Fruit fly (Drosophila melanogaster) whole organism, embryonic: ENCODE data around the gene cpx.

Source experiments
- Ada2b ChIP-seq: fragments of 200-800 bp; sonication (Bioruptor generic); IDR thresholded peaks from 2 replicates; pipeline ENCODE4 v1.3.6; 2022; ENCODE audit warnings: missing biosample characterization, missing genetic modification characterization
- Adf1 ChIP-seq: fragments of 200-800 bp; sonication (Bioruptor generic); IDR thresholded peaks from 2 replicates; pipeline ENCODE4 v1.3.6; 2022; ENCODE audit warnings: missing biosample characterization, missing genetic modification characterization
- CG10267 ChIP-seq: fragments of 200-800 bp; sonication (Bioruptor generic); optimal IDR thresholded peaks from 2 replicates; lab custom pipeline; 2018; ENCODE audit warnings: missing biosample characterization, mild to moderate bottlenecking, missing genetic modification characterization, moderate library complexity
- CG10274 ChIP-seq: fragments of 200-800 bp; sonication (Bioruptor generic); optimal IDR thresholded peaks from 3 replicates; lab custom pipeline; 2017; ENCODE audit warnings: missing biosample characterization, mild to moderate bottlenecking, missing genetic modification characterization
- CG11695 ChIP-seq: fragments of 200-800 bp; sonication (Bioruptor generic); IDR thresholded peaks from 3 replicates; pipeline ENCODE4 v1.3.6; 2022; ENCODE audit warnings: missing biosample characterization, missing genetic modification characterization
- CG11696 ChIP-seq: fragments of 200-800 bp; sonication (Bioruptor generic); IDR thresholded peaks from 2 replicates; pipeline ENCODE4 v1.3.6; 2022; ENCODE audit warnings: missing biosample characterization, missing genetic modification characterization
- CG12219 ChIP-seq: fragments of 200-800 bp; sonication (Bioruptor generic); optimal IDR thresholded peaks from 3 replicates; lab custom pipeline; 2018; ENCODE audit warnings: missing biosample characterization, mild to moderate bottlenecking, missing genetic modification characterization
- CG17361 ChIP-seq: fragments of 200-800 bp; sonication (Bioruptor generic); IDR thresholded peaks from 3 replicates; pipeline ENCODE4 v1.3.6; 2022; ENCODE audit warnings: missing biosample characterization, missing genetic modification characterization
- CG17912 ChIP-seq: fragments of 200-800 bp; sonication (Bioruptor generic); optimal IDR thresholded peaks from 2 replicates; lab custom pipeline; 2018; ENCODE audit warnings: missing biosample characterization, mild to moderate bottlenecking, missing genetic modification characterization
- CG30403 ChIP-seq: fragments of 200-800 bp; sonication (Bioruptor generic); optimal IDR thresholded peaks from 3 replicates; lab custom pipeline; 2016; ENCODE audit warnings: missing biosample characterization, missing genetic modification characterization
- CG3065 ChIP-seq: fragments of 200-800 bp; sonication (Bioruptor generic); optimal IDR thresholded peaks from 2 replicates; lab custom pipeline; 2016; ENCODE audit warnings: missing biosample characterization, missing genetic modification characterization
- CG32532 ChIP-seq: fragments of 200-800 bp; sonication (Bioruptor generic); IDR thresholded peaks from 2 replicates; pipeline ENCODE4 v1.3.6; 2022; ENCODE audit warnings: missing biosample characterization, missing genetic modification characterization
- CG32767 ChIP-seq: fragments of 200-800 bp; sonication (Bioruptor generic); IDR thresholded peaks from 2 replicates; pipeline ENCODE4 v1.3.6; 2022; ENCODE audit warnings: missing biosample characterization, missing genetic modification characterization
- CG33213 ChIP-seq: fragments of 200-800 bp; sonication (Bioruptor generic); optimal IDR thresholded peaks from 3 replicates; lab custom pipeline; 2016; ENCODE audit warnings: missing biosample characterization, missing genetic modification characterization
- CG33557 ChIP-seq: fragments of 200-800 bp; sonication (Bioruptor generic); optimal IDR thresholded peaks from 2 replicates; lab custom pipeline; 2019; ENCODE audit warnings: missing biosample characterization, mild to moderate bottlenecking, missing genetic modification characterization, moderate library complexity
- CG9437 ChIP-seq: fragments of 200-800 bp; sonication (Bioruptor generic); optimal IDR thresholded peaks from 2 replicates; lab custom pipeline; 2018; ENCODE audit warnings: missing biosample characterization, mild to moderate bottlenecking, missing genetic modification characterization
- CG9876 ChIP-seq: fragments of 200-800 bp; sonication (Bioruptor generic); optimal IDR thresholded peaks from 2 replicates; lab custom pipeline; 2016; ENCODE audit warnings: missing biosample characterization, missing genetic modification characterization
- CrebB ChIP-seq: fragments of 200-800 bp; sonication (Bioruptor generic); optimal IDR thresholded peaks from 3 replicates; lab custom pipeline; 2018; ENCODE audit warnings: missing biosample characterization, mild to moderate bottlenecking, missing genetic modification characterization
- Deaf1 ChIP-seq: fragments of 200-800 bp; optimal IDR thresholded peaks from 3 replicates; lab custom pipeline; 2019; ENCODE audit warnings: missing biosample characterization, mild to moderate bottlenecking, missing genetic modification characterization, moderate library complexity
- Dek ChIP-seq: fragments of 200-800 bp; sonication (Bioruptor generic); optimal IDR thresholded peaks from 3 replicates; lab custom pipeline; 2019; ENCODE audit warnings: missing biosample characterization, mild to moderate bottlenecking, missing genetic modification characterization, moderate library complexity
- Dip2 ChIP-seq: fragments of 200-800 bp; sonication (Bioruptor generic); IDR thresholded peaks from 2 replicates; pipeline ENCODE4 v1.3.6; 2022; ENCODE audit warnings: missing biosample characterization, missing genetic modification characterization
- Dll ChIP-seq: fragments of 200-800 bp; sonication (Bioruptor generic); IDR thresholded peaks from 4 replicates; pipeline ENCODE4 v1.3.6; 2022; ENCODE audit warnings: missing biosample characterization, missing genetic modification characterization; ENCODE audit not compliant: partially characterized antibody
- Doc2 ChIP-seq: fragments of 200-800 bp; sonication (Bioruptor generic); IDR thresholded peaks from 2 replicates; pipeline ENCODE4 v1.3.6; 2022; ENCODE audit warnings: missing biosample characterization, missing genetic modification characterization
- Drgx ChIP-seq: fragments of 200-800 bp; sonication (Bioruptor generic); IDR thresholded peaks from 2 replicates; pipeline ENCODE4 v1.3.6; 2022; ENCODE audit warnings: missing biosample characterization, missing genetic modification characterization
- Fer1 ChIP-seq: fragments of 200-800 bp; sonication (Bioruptor generic); optimal IDR thresholded peaks from 2 replicates; lab custom pipeline; 2017; ENCODE audit warnings: missing biosample characterization, mild to moderate bottlenecking, missing genetic modification characterization
- GATAe ChIP-seq: fragments of 200-800 bp; sonication (Bioruptor generic); conservative IDR thresholded peaks from 2 replicates; pipeline ENCODE4 v1.3.6; 2022; ENCODE audit warnings: missing biosample characterization, missing genetic modification characterization
- Hr51 ChIP-seq, 2 experiments: fragments of 200-800 bp; sonication (Bioruptor generic); optimal IDR thresholded peaks; 2 replicates in 1 of 2; 3 replicates in 1 of 2; lab custom pipeline; 2016 to 2018; ENCODE audit warnings: missing biosample characterization in 2 of 2, missing genetic modification characterization in 2 of 2, mild to moderate bottlenecking in 1 of 2, moderate library complexity in 1 of 2
- Med ChIP-seq: fragments of 200-800 bp; sonication (Bioruptor generic); peaks from one replicate; lab custom pipeline; 2016; ENCODE audit warnings: missing biosample characterization, missing genetic modification characterization, mild to moderate bottlenecking, inconsistent platforms, moderate library complexity
- Mrtf ChIP-seq: fragments of 200-800 bp; sonication (Bioruptor generic); IDR thresholded peaks from 3 replicates; pipeline ENCODE4 v1.3.6; 2022; ENCODE audit warnings: missing biosample characterization, missing genetic modification characterization
- Sin3A ChIP-seq: fragments of >200 bp; optimal IDR thresholded peaks from 2 replicates; lab custom pipeline; 2018
- Trl ChIP-seq, 3 experiments: fragments of >200 bp in 2 of 3; fragments of 200-800 bp in 1 of 3; sonication (Bioruptor generic) in 1 of 3; optimal IDR thresholded peaks; 2 replicates in 1 of 3; 3 replicates in 2 of 3; lab custom pipeline; 2016 to 2017; ENCODE audit warnings: missing biosample characterization in 1 of 3, missing genetic modification characterization in 1 of 3
- YL-1 ChIP-seq: fragments of 200-800 bp; sonication (Bioruptor generic); optimal IDR thresholded peaks from 3 replicates; lab custom pipeline; 2017; ENCODE audit warnings: missing biosample characterization, mild to moderate bottlenecking, missing genetic modification characterization
- abd-A ChIP-seq: fragments of 200-800 bp; sonication (Bioruptor generic); optimal IDR thresholded peaks from 3 replicates; lab custom pipeline; 2019; ENCODE audit warnings: missing biosample characterization, mild to moderate bottlenecking, missing genetic modification characterization, moderate library complexity
- ap ChIP-seq: fragments of 200-800 bp; sonication (Bioruptor generic); IDR thresholded peaks from 2 replicates; pipeline ENCODE4 v1.3.6; 2022; ENCODE audit warnings: missing biosample characterization, missing genetic modification characterization
- az2 ChIP-seq: fragments of 200-800 bp; sonication (Bioruptor generic); optimal IDR thresholded peaks from 3 replicates; lab custom pipeline; 2016; ENCODE audit warnings: missing biosample characterization, missing genetic modification characterization
- cg ChIP-seq: fragments of 200-800 bp; sonication (Bioruptor generic); optimal IDR thresholded peaks from 3 replicates; lab custom pipeline; 2019; ENCODE audit warnings: missing biosample characterization, mild to moderate bottlenecking, missing genetic modification characterization, moderate library complexity
- chm ChIP-seq: fragments of 200-800 bp; sonication (Bioruptor generic); IDR thresholded peaks from 2 replicates; pipeline ENCODE4 v1.3.6; 2022; ENCODE audit warnings: missing biosample characterization, missing genetic modification characterization
- ci ChIP-seq: fragments of 200-800 bp; sonication (Bioruptor generic); IDR thresholded peaks from 3 replicates; pipeline ENCODE4 v1.3.6; 2022; ENCODE audit warnings: missing biosample characterization, missing genetic modification characterization
- corto ChIP-seq: fragments of 200-800 bp; sonication (Bioruptor generic); optimal IDR thresholded peaks from 2 replicates; lab custom pipeline; 2016; ENCODE audit warnings: missing biosample characterization, mild to moderate bottlenecking, missing genetic modification characterization, moderate library complexity
- cwo ChIP-seq: fragments of 200-800 bp; sonication (Bioruptor generic); optimal IDR thresholded peaks from 3 replicates; lab custom pipeline; 2017; ENCODE audit warnings: missing biosample characterization, missing genetic modification characterization, mild to moderate bottlenecking, moderate library complexity, missing genetic modification reagents
- en ChIP-seq: fragments of 200-800 bp; sonication (Bioruptor generic); optimal IDR thresholded peaks from 2 replicates; lab custom pipeline; 2016; ENCODE audit warnings: missing biosample characterization, missing genetic modification characterization
- gce ChIP-seq: fragments of 200-800 bp; sonication (Bioruptor generic); IDR thresholded peaks from 3 replicates; pipeline ENCODE4 v1.3.6; 2022; ENCODE audit warnings: missing biosample characterization, missing genetic modification characterization
- kah ChIP-seq: fragments of 200-800 bp; sonication (Bioruptor generic); optimal IDR thresholded peaks from 2 replicates; lab custom pipeline; 2018; ENCODE audit warnings: missing biosample characterization, mild to moderate bottlenecking, missing genetic modification characterization
- lab ChIP-seq: fragments of 200-800 bp; sonication (Bioruptor generic); optimal IDR thresholded peaks from 3 replicates; lab custom pipeline; 2017; ENCODE audit warnings: missing biosample characterization, missing genetic modification characterization, mild to moderate bottlenecking, moderate library complexity, missing genetic modification reagents
- lmd ChIP-seq: fragments of 200-800 bp; sonication (Bioruptor generic); IDR thresholded peaks from 2 replicates; pipeline ENCODE4 v1.3.6; 2022; ENCODE audit warnings: missing biosample characterization, missing genetic modification characterization
- nerfin-1 ChIP-seq: fragments of 200-800 bp; sonication (Bioruptor generic); optimal IDR thresholded peaks from 3 replicates; lab custom pipeline; 2019; ENCODE audit warnings: missing biosample characterization, mild to moderate bottlenecking, missing genetic modification characterization, moderate library complexity
- pb ChIP-seq: fragments of 200-800 bp; sonication (Bioruptor generic); optimal IDR thresholded peaks from 3 replicates; lab custom pipeline; 2016; ENCODE audit warnings: missing biosample characterization, missing genetic modification characterization
- prd ChIP-seq, 3 experiments: fragments of >200 bp in 2 of 3; fragments of 200-800 bp in 1 of 3; sonication (Bioruptor generic) in 1 of 3; optimal IDR thresholded peaks in 2 of 3; IDR thresholded peaks in 1 of 3; 2 replicates in 2 of 3; 3 replicates in 1 of 3; pipeline versions ENCODE4 v1.3.6 to Lab custom; 2017 to 2022; ENCODE audit warnings: missing biosample characterization in 1 of 3, missing genetic modification characterization in 1 of 3
- pzg ChIP-seq: fragments of 200-800 bp; sonication (Bioruptor generic); optimal IDR thresholded peaks from 3 replicates; lab custom pipeline; 2018; ENCODE audit warnings: missing biosample characterization, mild to moderate bottlenecking, missing genetic modification characterization, moderate library complexity
- sens-2 ChIP-seq: fragments of 200-800 bp; sonication (Bioruptor generic); IDR thresholded peaks from 2 replicates; pipeline ENCODE4 v1.3.6; 2022; ENCODE audit warnings: missing biosample characterization, missing genetic modification characterization
- ttk ChIP-seq: fragments of 200-800 bp; sonication (Bioruptor generic); IDR thresholded peaks from 2 replicates; pipeline ENCODE4 v2.1.2; 2022; ENCODE audit warnings: missing biosample characterization, missing genetic modification characterization

Gene cpx

dm6 chr3R:4280062-4280461 is at the start of gene cpx:
Gene cpx (plus strand): TSS chr3R:4280221.
- TF ChIP-seq Med (GFP tag; lab: Kevin White, UChicago), result peak; percentile 78
- no peak for TF ChIP-seq sens-2 (GFP tag; lab: Robert Waterston, UW)
- no peak for TF ChIP-seq CG30403
- TF ChIP-seq gce (GFP tag; lab: Robert Waterston, UW), result no peak
- no peak for TF ChIP-seq CG3065 (GFP tag; lab: Kevin White, UChicago)
- TF ChIP-seq CG9876 (GFP tag; lab: Kevin White, UChicago), result no peak
- no peak for TF ChIP-seq CG33213 (GFP tag; lab: Kevin White, UChicago)
- TF ChIP-seq CG32767 (GFP tag; lab: Robert Waterston, UW), result no peak
- no peak for TF ChIP-seq ap
- no peak for TF ChIP-seq CG9437 (GFP tag; lab: Kevin White, UChicago)
- TF ChIP-seq Mrtf, result no peak
- TF ChIP-seq GATAe (GFP tag; lab: Robert Waterston, UW), result no peak
- TF ChIP-seq CG10267 (tag; lab: Kevin White, UChicago), result no peak
- no peak for TF ChIP-seq Dip2 (GFP tag; lab: Robert Waterston, UW)
- no peak for TF ChIP-seq CG12219 (GFP tag; lab: Kevin White, UChicago)
- TF ChIP-seq CG11695 (GFP tag; lab: Robert Waterston, UW), result no peak
- no peak for TF ChIP-seq CG10274 (GFP tag; lab: Kevin White, UChicago)
- peak; percentile 27; the same call in 1 of the 2 replicates for TF ChIP-seq Adf1 (GFP tag; lab: Robert Waterston, UW)
- no peak for TF ChIP-seq CrebB (tag; lab: Kevin White, UChicago)
- no peak for TF ChIP-seq lmd (GFP tag; lab: Robert Waterston, UW)
- peak; percentile 4 for TF ChIP-seq lab (GFP tag; lab: Kevin White, UChicago)
- peak; percentile 46 for TF ChIP-seq abd-A
- TF ChIP-seq nerfin-1 (tag; lab: Kevin White, UChicago), result no peak
- peak in 1 of 2 experiments; percentile 21 for TF ChIP-seq Trl (optimal IDR thresholded peaks at IDR 0.05; lab: Kevin White, UChicago)
- no peak for TF ChIP-seq Trl (GFP tag; optimal IDR thresholded peaks at IDR 0.05; lab: Kevin White, UChicago)
- TF ChIP-seq Deaf1, result peak; percentile 83
- no peak for TF ChIP-seq CG17912 (GFP tag; lab: Kevin White, UChicago)
- no peak for TF ChIP-seq Dek (tag; lab: Kevin White, UChicago)
- TF ChIP-seq CG17361 (GFP tag; lab: Robert Waterston, UW), result no peak
- TF ChIP-seq en, result no peak
- TF ChIP-seq CG33557 (GFP tag; lab: Kevin White, UChicago), result no peak
- 0 out of 2 replicates have a peak, but pooled peaks have one; percentile 16 for TF ChIP-seq CG32532
- TF ChIP-seq ttk (GFP tag; lab: Robert Waterston, UW), result no peak
- peak; percentile 51; the same call in 1 of the 3 replicates for TF ChIP-seq ci (GFP tag; lab: Robert Waterston, UW)
- no peak for TF ChIP-seq Ada2b (GFP tag; lab: Robert Waterston, UW)
- TF ChIP-seq Drgx (GFP tag; lab: Robert Waterston, UW), result no peak
- peak; percentile 8 for TF ChIP-seq pzg (GFP tag; lab: Kevin White, UChicago)
- TF ChIP-seq kah (GFP tag; lab: Kevin White, UChicago), result no peak
- TF ChIP-seq Fer1 (GFP tag; lab: Kevin White, UChicago), result no peak
- no peak for TF ChIP-seq Hr51 (GFP tag; optimal IDR thresholded peaks at IDR 0.05; lab: Kevin White, UChicago)
- no peak for TF ChIP-seq Sin3A (lab: Kevin White, UChicago)
- TF ChIP-seq CG11696 (GFP tag; lab: Robert Waterston, UW), result no peak
- TF ChIP-seq Doc2, result no peak
- no peak for TF ChIP-seq cwo (GFP tag; lab: Kevin White, UChicago)
- no peak for TF ChIP-seq az2 (GFP tag; lab: Kevin White, UChicago)
- TF ChIP-seq YL-1 (GFP tag; lab: Kevin White, UChicago), result no peak
- TF ChIP-seq corto (GFP tag; lab: Kevin White, UChicago), result no peak
- TF ChIP-seq prd (optimal IDR thresholded peaks at IDR 0.05; lab: Kevin White, UChicago), result no peak
- no peak for TF ChIP-seq prd (GFP tag; IDR thresholded peaks at IDR 0.05; lab: Robert Waterston, UW)
- no peak for TF ChIP-seq pb (GFP tag; lab: Kevin White, UChicago)
- TF ChIP-seq cg (GFP tag; lab: Kevin White, UChicago), result no peak
- no peak for TF ChIP-seq Dll (GFP tag; lab: Robert Waterston, UW)
- no peak for TF ChIP-seq chm (GFP tag; lab: Robert Waterston, UW)
